Worm (Caenorhabditis elegans): ENCODE measurements around the gene BE10.5.

ce11 chrIII:12851034-12851433 lies 44.4 kb upstream of the BE10.5 start:
- TF ChIP-seq ama-1 (optimal IDR thresholded peaks at IDR 0.05) (no peak), egl-27 (tag; optimal IDR thresholded peaks at IDR 0.05) (no peak), nhr-25 (tag; optimal IDR thresholded peaks at IDR 0.05; ENCODE audit: borderline replicate concordance, insufficient read depth) (no peak), daf-12 (tag; optimal IDR thresholded peaks at IDR 0.05) (no peak), dmd-6 (GFP tag; IDR thresholded peaks at IDR 0.05) (no peak), nhr-28 (tag; optimal IDR thresholded peaks at IDR 0.05) (peak; percentile 34), set-16 (GFP tag; IDR thresholded peaks at IDR 0.05) (no peak), ZK546.5 (tag; optimal IDR thresholded peaks at IDR 0.05) (no peak), T26A8.4 (GFP tag; IDR thresholded peaks at IDR 0.05) (no peak), ces-1 (GFP tag; optimal IDR thresholded peaks at IDR 0.05) (no peak), nhr-48 (tag; optimal IDR thresholded peaks at IDR 0.05) (no peak), fos-1 (tag; optimal IDR thresholded peaks at IDR 0.05) (no peak)
